Fruit fly (Drosophila melanogaster): Measurements from ENCODE around the gene CG6138.
A peak's percentile ranks its signal among the peaks of the same experiment; 100 is the strongest.

Gene CG6138

dm6 chr2L:10616767-10617166, 49.7 kb downstream of the CG6138 start (continued):
- TF ChIP-seq NC2α (GFP tag; optimal IDR thresholded peaks at IDR 0.05) (no peak), gsb (GFP tag; IDR thresholded peaks at IDR 0.05) (peak; percentile 65), gfzf (GFP tag; optimal IDR thresholded peaks at IDR 0.05) (no peak), BtbVII (GFP tag; optimal IDR thresholded peaks at IDR 0.05) (peak; percentile 34), CG11093 (GFP tag; IDR thresholded peaks at IDR 0.05) (peak; percentile 73), Rx (GFP tag; IDR thresholded peaks at IDR 0.05) (peak; percentile 67), Dfd (GFP tag; optimal IDR thresholded peaks at IDR 0.05) (no peak), jigr1 (GFP tag; IDR thresholded peaks at IDR 0.05) (0 out of 3 replicates have a peak, but pooled peaks have one; percentile 36), Drgx (GFP tag; IDR thresholded peaks at IDR 0.05) (peak; percentile 96), CG12391 (tag; optimal IDR thresholded peaks at IDR 0.05) (peak; percentile 81)

Measured in whole organism, embryonic.